Fruit fly (Drosophila melanogaster): ENCODE data around the gene XRCC1.

DNA sequence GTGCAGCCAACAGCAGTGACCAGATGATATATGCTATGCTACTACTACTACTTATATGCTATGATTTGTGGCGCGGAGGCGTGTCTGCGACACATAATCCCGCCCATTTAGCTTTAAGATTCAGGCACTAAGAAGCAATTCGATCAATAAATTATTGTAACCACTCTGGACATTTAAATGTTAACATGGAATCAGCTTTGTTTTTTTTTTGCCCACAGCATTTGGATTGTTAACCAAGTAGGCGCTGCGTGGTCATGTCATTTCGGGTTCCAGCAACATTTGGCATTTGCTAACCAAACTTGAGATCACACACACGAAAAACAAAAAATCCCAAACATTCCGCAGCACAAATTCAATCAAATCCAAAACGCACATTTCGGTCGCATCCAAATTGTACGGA is 16.7 kb upstream of the XRCC1 start, which contains the start of gene CG4198:
- TF ChIP-seq CG16779 (tag; optimal IDR thresholded peaks at IDR 0.05) (no peak), dac (GFP tag; optimal IDR thresholded peaks at IDR 0.05) (no peak), Sox102F (GFP tag; optimal IDR thresholded peaks at IDR 0.05) (no peak), Sox14 (GFP tag; optimal IDR thresholded peaks at IDR 0.05) (no peak), Hr4 (GFP tag; optimal IDR thresholded peaks at IDR 0.05) (no peak), CG34406 (GFP tag; optimal IDR thresholded peaks at IDR 0.05) (no peak), pdm3 (GFP tag; optimal IDR thresholded peaks at IDR 0.05) (no peak), CG6854 (GFP tag; optimal IDR thresholded peaks at IDR 0.05) (no peak), vri (GFP tag; optimal IDR thresholded peaks at IDR 0.05) (no peak), Ets96B (tag; optimal IDR thresholded peaks at IDR 0.05) (no peak), lz (GFP tag; optimal IDR thresholded peaks at IDR 0.05) (no peak), CG11762 (GFP tag; optimal IDR thresholded peaks at IDR 0.05; ENCODE audit: insufficient read depth) (no peak), CG3032 (tag; optimal IDR thresholded peaks at IDR 0.05) (no peak)
